Worm (Caenorhabditis elegans) whole organism, late embryonic: ENCODE data around the gene srh-218.

Experiments used
- C08G9.2 ChIP-seq: sonication (generic microtip); optimal IDR thresholded peaks from 2 replicates; lab custom pipeline; 2016; ENCODE audit warnings: mild to moderate bottlenecking, missing genetic modification characterization, moderate library complexity, missing compliant biosample characterization
- C38D4.7 ChIP-seq: fragments of 200-800 bp; sonication (Bioruptor generic); optimal IDR thresholded peaks from 2 replicates; lab custom pipeline; 2018; ENCODE audit warnings: mild to moderate bottlenecking, missing genetic modification characterization, moderate library complexity, missing compliant biosample characterization
- K02D7.2 ChIP-seq: sonication (generic microtip); optimal IDR thresholded peaks from 2 replicates; lab custom pipeline; 2017; ENCODE audit warnings: mild to moderate bottlenecking, missing genetic modification characterization, missing compliant biosample characterization
- K09A11.1 ChIP-seq: sonication (generic microtip); optimal IDR thresholded peaks from 2 replicates; lab custom pipeline; 2017; ENCODE audit warnings: antibody characterized with exemption, mild to moderate bottlenecking, missing genetic modification characterization, missing compliant biosample characterization; ENCODE audit not compliant: insufficient read depth
- Y22D7AL.16 ChIP-seq: sonication (generic microtip); optimal IDR thresholded peaks from 2 replicates; lab custom pipeline; 2016; ENCODE audit warnings: missing genetic modification characterization, missing compliant biosample characterization
- ahr-1 ChIP-seq: sonication (generic microtip); optimal IDR thresholded peaks from 2 replicates; lab custom pipeline; 2016; ENCODE audit warnings: missing genetic modification characterization, missing compliant biosample characterization
- ama-1 ChIP-seq: fragments of 150-350 bp; optimal IDR thresholded peaks from 2 replicates; lab custom pipeline; 2014
- ceh-14 ChIP-seq: sonication (generic microtip); optimal IDR thresholded peaks from 2 replicates; lab custom pipeline; 2016; ENCODE audit warnings: missing genotype, missing genetic modification characterization, missing compliant biosample characterization
- ceh-18 ChIP-seq: sonication (generic microtip); optimal IDR thresholded peaks from 2 replicates; lab custom pipeline; 2016; ENCODE audit warnings: missing genetic modification characterization, missing compliant biosample characterization
- ceh-19 ChIP-seq: fragments of 200-800 bp; sonication (Bioruptor generic); optimal IDR thresholded peaks from 2 replicates; lab custom pipeline; 2018; ENCODE audit warnings: mild to moderate bottlenecking, missing genetic modification characterization, missing compliant biosample characterization
- ceh-2 ChIP-seq: sonication (generic microtip); optimal IDR thresholded peaks from 2 replicates; lab custom pipeline; 2016; ENCODE audit warnings: missing genotype, missing genetic modification characterization, missing compliant biosample characterization
- ceh-31 ChIP-seq: sonication (generic microtip); optimal IDR thresholded peaks from 2 replicates; lab custom pipeline; 2016; ENCODE audit warnings: missing genetic modification characterization, missing compliant biosample characterization
- ceh-34 ChIP-seq: sonication (generic microtip); optimal IDR thresholded peaks from 2 replicates; lab custom pipeline; 2016; ENCODE audit warnings: mild to moderate bottlenecking, missing genetic modification characterization, missing compliant biosample characterization
- ceh-48 ChIP-seq: sonication (generic microtip); optimal IDR thresholded peaks from 2 replicates; lab custom pipeline; 2016; ENCODE audit warnings: missing genetic modification characterization, inconsistent platforms, missing compliant biosample characterization
- ceh-6 ChIP-seq: fragments of 200-800 bp; sonication (Bioruptor generic); optimal IDR thresholded peaks from 2 replicates; lab custom pipeline; 2018; ENCODE audit warnings: mild to moderate bottlenecking, missing genetic modification characterization, missing compliant biosample characterization
- che-1 ChIP-seq: sonication (generic microtip); optimal IDR thresholded peaks from 2 replicates; lab custom pipeline; 2016; ENCODE audit warnings: mild to moderate bottlenecking, missing genetic modification characterization, missing compliant biosample characterization
- dve-1 ChIP-seq: sonication (generic microtip); optimal IDR thresholded peaks from 2 replicates; lab custom pipeline; 2017; ENCODE audit warnings: antibody characterized with exemption, mild to moderate bottlenecking, missing genetic modification characterization, missing compliant biosample characterization
- elt-2 ChIP-seq: sonication (generic microtip); optimal IDR thresholded peaks from 2 replicates; lab custom pipeline; 2016; ENCODE audit warnings: missing genetic modification reagents, missing genetic modification characterization, missing compliant biosample characterization
- elt-4 ChIP-seq: sonication (generic microtip); optimal IDR thresholded peaks from 2 replicates; lab custom pipeline; 2016; ENCODE audit warnings: missing genetic modification characterization, missing compliant biosample characterization
- fax-1 ChIP-seq: sonication (generic microtip); optimal IDR thresholded peaks from 2 replicates; lab custom pipeline; 2016; ENCODE audit warnings: missing genotype, missing genetic modification characterization, missing compliant biosample characterization
- fkh-6 ChIP-seq: sonication (generic microtip); optimal IDR thresholded peaks from 2 replicates; lab custom pipeline; 2016; ENCODE audit warnings: missing genetic modification characterization, missing compliant biosample characterization
- gmeb-2 ChIP-seq: sonication (generic microtip); optimal IDR thresholded peaks from 2 replicates; lab custom pipeline; 2016; ENCODE audit warnings: missing genetic modification characterization, inconsistent platforms, missing compliant biosample characterization
- hlh-15 ChIP-seq: sonication (generic microtip); optimal IDR thresholded peaks from 2 replicates; lab custom pipeline; 2016; ENCODE audit warnings: missing genetic modification characterization, missing compliant biosample characterization
- hlh-6 ChIP-seq: sonication (generic microtip); optimal IDR thresholded peaks from 2 replicates; lab custom pipeline; 2016; ENCODE audit warnings: missing genotype, missing genetic modification characterization, missing compliant biosample characterization
- madf-2 ChIP-seq: sonication (generic microtip); optimal IDR thresholded peaks from 2 replicates; lab custom pipeline; 2017; ENCODE audit warnings: missing genetic modification characterization, missing compliant biosample characterization
- mec-3 ChIP-seq: sonication (generic microtip); optimal IDR thresholded peaks from 2 replicates; lab custom pipeline; 2016; ENCODE audit warnings: borderline replicate concordance, missing genetic modification characterization, missing compliant biosample characterization
- nfya-1 ChIP-seq: sonication (generic microtip); optimal IDR thresholded peaks from 2 replicates; lab custom pipeline; 2017; ENCODE audit warnings: missing genetic modification characterization, mild to moderate bottlenecking, missing compliant biosample characterization, antibody characterized with exemption, moderate library complexity
- nhr-232 ChIP-seq: sonication (generic microtip); optimal IDR thresholded peaks from 2 replicates; lab custom pipeline; 2016; ENCODE audit warnings: missing genetic modification characterization, missing compliant biosample characterization
- pat-9 ChIP-seq: fragments of 200-800 bp; sonication (Bioruptor generic); optimal IDR thresholded peaks from 2 replicates; lab custom pipeline; 2018; ENCODE audit warnings: mild to moderate bottlenecking, missing genetic modification characterization, moderate library complexity, missing compliant biosample characterization
- pha-2 ChIP-seq: sonication (generic microtip); optimal IDR thresholded peaks from 2 replicates; lab custom pipeline; 2017; ENCODE audit warnings: mild to moderate bottlenecking, missing genetic modification characterization, missing compliant biosample characterization
- pha-4 ChIP-seq: fragments of 150-350 bp; optimal IDR thresholded peaks from 2 replicates; lab custom pipeline; 2018; ENCODE audit warnings: missing biosample characterization, missing genetic modification reagents, missing genetic modification characterization
- pqm-1 ChIP-seq: sonication (generic microtip); optimal IDR thresholded peaks from 2 replicates; lab custom pipeline; 2016; ENCODE audit warnings: missing genetic modification characterization, missing compliant biosample characterization
- pros-1 ChIP-seq: fragments of 150-350 bp; optimal IDR thresholded peaks from 2 replicates; lab custom pipeline; 2014; ENCODE audit warnings: missing biosample characterization, missing genetic modification reagents, missing genetic modification characterization
- rnt-1 ChIP-seq: sonication (generic microtip); optimal IDR thresholded peaks from 2 replicates; lab custom pipeline; 2016; ENCODE audit warnings: missing genetic modification characterization, missing compliant biosample characterization
- sdc-2 ChIP-seq: sonication (generic microtip); optimal IDR thresholded peaks from 2 replicates; lab custom pipeline; 2016; ENCODE audit warnings: missing genotype, missing genetic modification characterization, missing compliant biosample characterization
- sox-2 ChIP-seq: fragments of 200-800 bp; sonication (Bioruptor generic); IDR thresholded peaks from 2 replicates; pipeline ENCODE4 v1.3.6; 2022; ENCODE audit warnings: missing genetic modification reagents, missing genetic modification characterization, missing compliant biosample characterization
- sox-4 ChIP-seq: sonication (generic microtip); optimal IDR thresholded peaks from 2 replicates; lab custom pipeline; 2017; ENCODE audit warnings: mild to moderate bottlenecking, missing genetic modification characterization, inconsistent platforms, missing compliant biosample characterization
- tbx-7 ChIP-seq: sonication (generic microtip); optimal IDR thresholded peaks from 2 replicates; lab custom pipeline; 2016; ENCODE audit warnings: missing genotype, missing genetic modification characterization, missing compliant biosample characterization
- ttx-3 ChIP-seq: sonication (generic microtip); optimal IDR thresholded peaks from 2 replicates; lab custom pipeline; 2016; ENCODE audit warnings: missing genetic modification reagents, missing genetic modification characterization, missing compliant biosample characterization
- unc-3 ChIP-seq, 2 experiments: fragments of 200-800 bp in 1 of 2; sonication (Bioruptor generic) in 1 of 2; sonication (generic microtip) in 1 of 2; conservative IDR thresholded peaks in 1 of 2; optimal IDR thresholded peaks in 1 of 2; 2 replicates each; pipeline versions ENCODE4 v1.3.6 to Lab custom; 2016 to 2022; ENCODE audit warnings: missing compliant biosample characterization in 2 of 2, missing genetic modification characterization in 2 of 2, missing genetic modification reagents in 1 of 2
- unc-42 ChIP-seq: sonication (generic microtip); optimal IDR thresholded peaks from 2 replicates; lab custom pipeline; 2016; ENCODE audit warnings: missing genotype, missing genetic modification characterization, missing compliant biosample characterization
- ztf-16 ChIP-seq: sonication (generic microtip); optimal IDR thresholded peaks from 2 replicates; lab custom pipeline; 2017; ENCODE audit warnings: missing genetic modification characterization, missing compliant biosample characterization

srh-218 gene

ce11 chrV:15497731-15498130, 4.0 kb downstream of the srh-218 start (continued):
- TF ChIP-seq C38D4.7 (GFP tag; lab: Kevin White, UChicago) (no peak), gmeb-2 (tag; lab: Kevin White, UChicago) (no peak), Y22D7AL.16 (tag; lab: Kevin White, UChicago) (no peak), pha-2 (tag; lab: Kevin White, UChicago) (no peak), elt-4 (tag; lab: Kevin White, UChicago) (no peak), fax-1 (no peak), ttx-3 (tag; lab: Kevin White, UChicago) (no peak), K09A11.1 (tag; lab: Kevin White, UChicago) (no peak), ceh-6 (GFP tag; lab: Kevin White, UChicago) (no peak), ceh-18 (tag; lab: Kevin White, UChicago) (no peak), nfya-1 (tag; lab: Kevin White, UChicago) (peak; percentile 46), ceh-14 (tag; lab: Kevin White, UChicago) (no peak), unc-42 (tag; lab: Kevin White, UChicago) (no peak), ahr-1 (tag; lab: Kevin White, UChicago) (no peak), sdc-2 (tag; lab: Kevin White, UChicago) (no peak), hlh-15 (no peak), pqm-1 (tag; lab: Kevin White, UChicago) (no peak), tbx-7 (tag; lab: Kevin White, UChicago) (no peak), C08G9.2 (no peak), unc-3 (GFP tag; conservative IDR thresholded peaks at IDR 0.05; lab: Robert Waterston, UW) (no peak), unc-3 (tag; optimal IDR thresholded peaks at IDR 0.05; lab: Kevin White, UChicago) (no peak)

- TF ChIP-seq pha-4 (tag; lab: Kevin White, UChicago) (no peak), ceh-6 (GFP tag; lab: Kevin White, UChicago) (no peak), dve-1 (no peak)
Observed at ce11 chrV:15498434-15498833, 4.7 kb downstream of the srh-218 start, which contains the start of gene C06B8.7. C06B8.7 (plus strand) TSS chrV:15498734.

ce11 chrV:15499099-15499498, 5.3 kb downstream of the srh-218 start:
- no peak for TF ChIP-seq sox-2 (GFP tag; lab: Robert Waterston, UW)
- no peak for TF ChIP-seq madf-2 (tag; lab: Kevin White, UChicago)

ce11 chrV:15503603-15504002, 9.8 kb downstream of the srh-218 start:
- no peak for TF ChIP-seq gmeb-2 (tag; lab: Kevin White, UChicago)
- no peak for TF ChIP-seq ceh-19
- no peak for TF ChIP-seq unc-42 (tag; lab: Kevin White, UChicago)
- TF ChIP-seq ama-1 = no peak
- TF ChIP-seq Y22D7AL.16 (tag; lab: Kevin White, UChicago) = no peak
- no peak for TF ChIP-seq ceh-18 (tag; lab: Kevin White, UChicago)
- no peak for TF ChIP-seq ztf-16 (tag; lab: Kevin White, UChicago)
- TF ChIP-seq pha-4 (tag; lab: Kevin White, UChicago) = no peak
- TF ChIP-seq pros-1 = no peak
- TF ChIP-seq nhr-232 (tag; lab: Kevin White, UChicago) = no peak

ce11 chrV:15505068-15505467, 11.3 kb downstream of the srh-218 start:
- TF ChIP-seq elt-4 (tag; lab: Kevin White, UChicago) = no peak
- TF ChIP-seq gmeb-2 (tag; lab: Kevin White, UChicago) = peak; percentile 41
- no peak for TF ChIP-seq K09A11.1 (tag; lab: Kevin White, UChicago)
- peak; percentile 2 for TF ChIP-seq C08G9.2
- no peak for TF ChIP-seq mec-3 (tag; lab: Kevin White, UChicago)
- TF ChIP-seq ceh-48 (tag; lab: Kevin White, UChicago) = peak; percentile 27
- TF ChIP-seq rnt-1 (tag; lab: Kevin White, UChicago) = no peak
- TF ChIP-seq fkh-6 = no peak
- TF ChIP-seq nfya-1 (tag; lab: Kevin White, UChicago) = peak; percentile 38
- peak; percentile 73 for TF ChIP-seq hlh-6 (tag; lab: Kevin White, UChicago)
- peak; percentile 56 for TF ChIP-seq pat-9
- TF ChIP-seq ceh-2 (tag; lab: Kevin White, UChicago) = peak; percentile 39
- no peak for TF ChIP-seq K02D7.2
- peak; percentile 51 for TF ChIP-seq che-1 (tag; lab: Kevin White, UChicago)
- peak; percentile 11 for TF ChIP-seq ceh-6 (GFP tag; lab: Kevin White, UChicago)
- TF ChIP-seq ahr-1 (tag; lab: Kevin White, UChicago) = no peak
- TF ChIP-seq dve-1 = peak; percentile 2
- peak; percentile 65 for TF ChIP-seq sox-4
- TF ChIP-seq elt-2 (tag; lab: Kevin White, UChicago) = no peak
- TF ChIP-seq ztf-16 (tag; lab: Kevin White, UChicago) = no peak
- TF ChIP-seq ceh-31 = peak; percentile 2
- peak; percentile 22 for TF ChIP-seq ceh-34 (tag; lab: Kevin White, UChicago)
- no peak for TF ChIP-seq unc-3 (GFP tag; conservative IDR thresholded peaks at IDR 0.05; lab: Robert Waterston, UW)
- no peak for TF ChIP-seq unc-3 (tag; optimal IDR thresholded peaks at IDR 0.05; lab: Kevin White, UChicago)
- peak; percentile 64 for TF ChIP-seq C38D4.7 (GFP tag; lab: Kevin White, UChicago)
